Worm (Caenorhabditis elegans) whole organism, L3 larva: ENCODE results near the gene mdt-8.
"Not testable (repeated sequence)": the region's sequence is repeated elsewhere in the genome, so short reads cannot be mapped to it uniquely, and the experiment has no call there.

Experiments used
- R02D3.7 ChIP-seq: fragments of 150-350 bp; optimal IDR thresholded peaks from 2 replicates; lab custom pipeline; 2014; ENCODE audit warnings: missing biosample characterization, missing genetic modification characterization
- aly-2 ChIP-seq: fragments of 150-350 bp; optimal IDR thresholded peaks from 2 replicates; lab custom pipeline; 2014; ENCODE audit warnings: missing biosample characterization, missing genetic modification characterization
- ama-1 ChIP-seq: fragments of 150-350 bp; optimal IDR thresholded peaks from 2 replicates; lab custom pipeline; 2018
- ceh-16 ChIP-seq: sonication (generic microtip); optimal IDR thresholded peaks from 2 replicates; lab custom pipeline; 2017; ENCODE audit warnings: missing biosample characterization, missing genetic modification characterization
- ceh-28 ChIP-seq: fragments of 150-350 bp; optimal IDR thresholded peaks from 2 replicates; lab custom pipeline; 2014; ENCODE audit warnings: missing biosample characterization, missing genetic modification reagents, missing genetic modification characterization
- ceh-82 ChIP-seq: fragments of 150-350 bp; optimal IDR thresholded peaks from 2 replicates; lab custom pipeline; 2014; ENCODE audit warnings: missing biosample characterization, missing genetic modification characterization
- ceh-9 ChIP-seq: sonication (generic microtip); optimal IDR thresholded peaks from 2 replicates; lab custom pipeline; 2018; ENCODE audit warnings: missing biosample characterization, missing genetic modification characterization
- daf-12 ChIP-seq: fragments of 150-350 bp; optimal IDR thresholded peaks from 2 replicates; lab custom pipeline; 2014; ENCODE audit warnings: missing biosample characterization, missing genetic modification reagents, missing genetic modification characterization
- elt-1 ChIP-seq: fragments of 150-350 bp; optimal IDR thresholded peaks from 2 replicates; lab custom pipeline; 2014; ENCODE audit warnings: missing biosample characterization, missing genetic modification characterization
- elt-2 ChIP-seq: sonication (generic microtip); optimal IDR thresholded peaks from 2 replicates; lab custom pipeline; 2016; ENCODE audit warnings: missing genetic modification reagents, mild to moderate bottlenecking, missing genetic modification characterization, missing compliant biosample characterization
- elt-3 ChIP-seq, 3 experiments: fragments of 150-350 bp in 1 of 3; sonication (generic microtip) in 2 of 3; optimal IDR thresholded peaks; 2 replicates in 2 of 3; 4 replicates in 1 of 3; lab custom pipeline; 2014 to 2017; ENCODE audit warnings: missing biosample characterization in 3 of 3, missing genetic modification characterization in 3 of 3
- eor-1 ChIP-seq, 2 experiments: fragments of 150-350 bp; optimal IDR thresholded peaks; 2 replicates each; lab custom pipeline; 2014 to 2018; ENCODE audit warnings: missing biosample characterization in 2 of 2, missing genetic modification characterization in 2 of 2
- fkh-10 ChIP-seq: sonication (generic microtip); optimal IDR thresholded peaks from 2 replicates; lab custom pipeline; 2017; ENCODE audit warnings: missing biosample characterization, missing genetic modification reagents, missing genetic modification characterization
- fkh-2 ChIP-seq: fragments of 150-350 bp; optimal IDR thresholded peaks from 2 replicates; lab custom pipeline; 2014; ENCODE audit warnings: missing biosample characterization, missing genetic modification reagents, missing genetic modification characterization
- fos-1 ChIP-seq: fragments of 150-350 bp; optimal IDR thresholded peaks from 2 replicates; lab custom pipeline; 2014; ENCODE audit warnings: missing biosample characterization, missing genetic modification characterization
- hmg-11 ChIP-seq: sonication (generic microtip); optimal IDR thresholded peaks from 2 replicates; lab custom pipeline; 2016; ENCODE audit warnings: missing genetic modification characterization, missing compliant biosample characterization
- lin-15B ChIP-seq: fragments of 150-350 bp; optimal IDR thresholded peaks from 2 replicates; lab custom pipeline; 2014; ENCODE audit warnings: missing biosample characterization, missing genetic modification characterization
- lin-39 ChIP-seq: fragments of 150-350 bp; optimal IDR thresholded peaks from 2 replicates; lab custom pipeline; 2018; ENCODE audit warnings: missing biosample characterization, missing genetic modification reagents, missing genetic modification characterization
- lsy-12 ChIP-seq: sonication (generic microtip); optimal IDR thresholded peaks from 2 replicates; lab custom pipeline; 2016; ENCODE audit warnings: mild to moderate bottlenecking, missing genetic modification characterization, missing compliant biosample characterization
- mdl-1 ChIP-seq: fragments of 150-350 bp; optimal IDR thresholded peaks from 2 replicates; lab custom pipeline; 2014; ENCODE audit warnings: missing biosample characterization, missing genetic modification characterization
- nfya-1 ChIP-seq: sonication (generic microtip); optimal IDR thresholded peaks from 2 replicates; lab custom pipeline; 2017; ENCODE audit warnings: missing genetic modification characterization, mild to moderate bottlenecking, missing compliant biosample characterization, antibody characterized with exemption, moderate library complexity; ENCODE audit not compliant: insufficient read depth
- nhr-11 ChIP-seq: fragments of 150-350 bp; optimal IDR thresholded peaks from 2 replicates; lab custom pipeline; 2014; ENCODE audit warnings: missing biosample characterization, missing genetic modification characterization
- nhr-12 ChIP-seq: fragments of 150-350 bp; optimal IDR thresholded peaks from 2 replicates; lab custom pipeline; 2014; ENCODE audit warnings: missing biosample characterization, missing genetic modification characterization
- nhr-23 ChIP-seq: fragments of 150-350 bp; optimal IDR thresholded peaks from 2 replicates; lab custom pipeline; 2014; ENCODE audit warnings: missing biosample characterization, missing genetic modification reagents, missing genetic modification characterization
- nhr-237 ChIP-seq: fragments of 150-350 bp; optimal IDR thresholded peaks from 2 replicates; lab custom pipeline; 2014; ENCODE audit warnings: missing biosample characterization, missing genetic modification characterization
- nhr-25 ChIP-seq: sonication (generic microtip); optimal IDR thresholded peaks from 2 replicates; lab custom pipeline; 2017; ENCODE audit warnings: missing biosample characterization, missing genetic modification characterization
- nhr-67 ChIP-seq: fragments of 150-350 bp; optimal IDR thresholded peaks from 2 replicates; lab custom pipeline; 2014; ENCODE audit warnings: missing biosample characterization, missing genetic modification characterization
- nhr-76 ChIP-seq: fragments of 150-350 bp; sonication (generic microtip); optimal IDR thresholded peaks from 5 replicates; lab custom pipeline; 2014; ENCODE audit warnings: missing biosample characterization, missing genetic modification characterization
- nhr-77 ChIP-seq: fragments of 150-350 bp; optimal IDR thresholded peaks from 2 replicates; lab custom pipeline; 2014; ENCODE audit warnings: missing biosample characterization, missing genetic modification characterization
- pha-4 ChIP-seq: fragments of 150-350 bp; optimal IDR thresholded peaks from 2 replicates; lab custom pipeline; 2014; ENCODE audit warnings: missing biosample characterization, missing genetic modification reagents, missing genetic modification characterization
- pqm-1 ChIP-seq: fragments of 150-350 bp; optimal IDR thresholded peaks from 2 replicates; lab custom pipeline; 2017; ENCODE audit warnings: missing biosample characterization, missing genetic modification characterization, inconsistent platforms
- sea-2 ChIP-seq: fragments of 150-350 bp; sonication (generic microtip); optimal IDR thresholded peaks from 4 replicates; lab custom pipeline; 2014; ENCODE audit warnings: missing biosample characterization, missing genetic modification reagents, missing genetic modification characterization
- skn-1 ChIP-seq: fragments of 150-350 bp; optimal IDR thresholded peaks from 2 replicates; lab custom pipeline; 2014; ENCODE audit warnings: missing biosample characterization, missing genetic modification characterization
- snpc-4 ChIP-seq: fragments of 150-350 bp; optimal IDR thresholded peaks from 2 replicates; lab custom pipeline; 2014; ENCODE audit warnings: missing biosample characterization, missing genetic modification characterization
- tbx-2 ChIP-seq: sonication (generic microtip); optimal IDR thresholded peaks from 2 replicates; lab custom pipeline; 2016; ENCODE audit warnings: mild to moderate bottlenecking, missing genetic modification characterization, missing compliant biosample characterization
- unc-39 ChIP-seq: sonication (generic microtip); optimal IDR thresholded peaks from 4 replicates; lab custom pipeline; 2017; ENCODE audit warnings: missing biosample characterization, missing genetic modification characterization
- unc-62 ChIP-seq: fragments of 150-350 bp; sonication (generic microtip); optimal IDR thresholded peaks from 4 replicates; lab custom pipeline; 2014; ENCODE audit warnings: missing biosample characterization, missing genetic modification reagents, missing genetic modification characterization
- zag-1 ChIP-seq: fragments of 150-350 bp; optimal IDR thresholded peaks from 2 replicates; lab custom pipeline; 2014; ENCODE audit warnings: missing biosample characterization, missing genetic modification characterization
- ztf-11 ChIP-seq: fragments of 150-350 bp; optimal IDR thresholded peaks from 2 replicates; lab custom pipeline; 2014; ENCODE audit warnings: missing biosample characterization, missing genetic modification characterization
- ztf-4 ChIP-seq: fragments of 150-350 bp; optimal IDR thresholded peaks from 2 replicates; lab custom pipeline; 2014; ENCODE audit warnings: missing biosample characterization, missing genetic modification characterization

mdt-8 gene

DNA sequence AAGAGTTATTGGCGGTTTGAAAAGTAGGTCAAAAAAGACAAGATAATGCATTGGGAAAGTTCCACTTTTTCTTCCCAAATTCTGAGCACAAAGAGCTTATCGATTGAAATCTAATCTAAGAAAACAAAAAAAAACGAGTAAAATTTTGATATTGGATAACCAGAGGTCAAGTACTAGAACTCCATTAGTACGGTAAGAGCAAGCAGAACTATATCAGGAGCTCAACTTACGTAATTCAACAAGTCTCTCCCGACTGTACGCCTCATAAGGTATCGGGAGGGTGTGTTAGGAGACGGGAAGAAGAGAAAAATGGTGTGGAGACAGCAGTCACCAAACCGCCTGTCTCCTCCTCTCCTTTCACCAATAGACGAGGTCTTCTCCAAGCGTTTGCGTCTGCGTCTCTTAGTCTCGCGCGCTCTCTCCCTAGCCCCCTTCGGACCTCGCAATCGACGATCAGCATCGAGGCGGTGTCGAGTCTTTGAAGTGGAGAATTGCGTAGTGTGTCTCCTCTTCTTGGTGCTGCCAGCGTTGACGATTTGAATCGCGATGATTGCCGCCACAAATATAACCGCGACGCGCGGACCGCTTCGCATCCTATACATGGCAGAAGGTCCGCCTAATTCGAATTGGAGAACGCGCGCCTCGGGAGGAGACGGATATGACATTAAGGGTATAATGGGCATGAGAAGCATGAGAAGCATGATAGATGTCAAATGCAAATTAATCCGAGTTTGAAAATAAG is 33.5 kb upstream of the mdt-8 start, which contains the start of gene F54D5.5:
Gene F54D5.5, minus strand, starts transcription at position 51 of the 742 bp plus-strand sequence.
- TF ChIP-seq ztf-11 (tag; lab: Kevin White, UChicago) (no peak), lin-15B (tag; lab: Kevin White, UChicago) (peak; percentile 49), ztf-4 (tag; lab: Kevin White, UChicago) (no peak)

DNA sequence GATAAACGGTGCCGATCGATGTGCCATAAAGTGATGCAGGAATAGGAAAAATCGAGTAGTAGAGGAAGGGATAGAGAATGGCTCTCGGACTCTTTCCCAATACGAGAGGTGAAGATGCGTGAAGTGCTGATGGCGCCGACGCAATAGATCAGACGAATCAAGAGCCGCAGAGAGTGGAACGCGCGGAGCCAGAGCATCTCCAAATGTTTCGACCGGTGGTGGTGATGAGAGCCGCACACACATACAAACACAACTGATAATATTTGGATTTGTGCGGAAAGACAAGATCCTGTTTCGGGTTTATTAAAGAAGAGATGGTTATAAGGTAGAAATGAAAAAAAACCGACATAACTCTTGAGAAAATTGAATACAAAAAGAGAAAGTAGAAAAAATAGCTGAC is 30.5 kb upstream of the mdt-8 start, which contains the start of gene F54D5.15:
Gene F54D5.15, minus strand, starts transcription at position 101 of the 400 bp plus-strand sequence.
- no peak for TF ChIP-seq lin-15B (tag; lab: Kevin White, UChicago)
- TF ChIP-seq ceh-82 (tag; lab: Kevin White, UChicago): no peak
- TF ChIP-seq ceh-28 (tag; lab: Kevin White, UChicago): no peak
- TF ChIP-seq ceh-9: no peak
- no peak for TF ChIP-seq hmg-11 (tag; lab: Kevin White, UChicago)
- no peak for TF ChIP-seq snpc-4 (tag; lab: Kevin White, UChicago)
- no peak for TF ChIP-seq nhr-237 (tag; lab: Kevin White, UChicago)
- TF ChIP-seq fkh-2 (tag; lab: Kevin White, UChicago): no peak
- no peak for TF ChIP-seq nhr-23 (tag; lab: Kevin White, UChicago)
- TF ChIP-seq skn-1: no peak
- no peak for TF ChIP-seq nhr-76 (tag; lab: Kevin White, UChicago)
- TF ChIP-seq unc-39 (tag; lab: Kevin White, UChicago): no peak
- no peak for TF ChIP-seq lsy-12 (tag; lab: Kevin White, UChicago)
- TF ChIP-seq nhr-67 (tag; lab: Kevin White, UChicago): no peak
- TF ChIP-seq zag-1 (tag; lab: Kevin White, UChicago): no peak
- TF ChIP-seq tbx-2: no peak
- no peak for TF ChIP-seq nhr-77 (tag; lab: Kevin White, UChicago)
- no peak for TF ChIP-seq daf-12 (tag; lab: Kevin White, UChicago)
- TF ChIP-seq pha-4 (tag; lab: Kevin White, UChicago): no peak

DNA sequence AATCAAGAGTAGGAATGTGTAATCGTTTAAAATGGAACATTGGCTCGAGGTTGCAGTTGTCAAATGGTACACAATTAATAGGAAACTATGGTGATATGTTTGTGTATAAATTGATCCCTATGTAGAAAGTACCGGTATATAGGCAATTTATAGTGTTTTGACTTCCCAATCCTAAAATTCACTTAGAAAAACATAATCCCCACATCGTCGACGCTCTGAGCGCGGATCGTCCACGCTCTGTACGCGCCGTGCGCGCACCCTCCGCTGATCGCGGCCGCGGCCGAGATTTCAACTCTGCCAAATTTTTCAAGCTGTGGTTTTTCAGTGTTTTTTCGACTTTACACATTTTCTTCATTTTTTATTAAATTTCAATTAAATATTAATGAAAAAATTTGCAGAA is 22.7 kb upstream of the mdt-8 start, which contains the start of gene F54D5.17:
Gene F54D5.17, plus strand, starts transcription at position 301 of the 400 bp plus-strand sequence.
- TF ChIP-seq ceh-28 (tag; lab: Kevin White, UChicago) (no peak), ama-1 (no peak), ceh-16 (tag; lab: Kevin White, UChicago) (no peak), tbx-2 (no peak), nhr-11 (tag; lab: Kevin White, UChicago) (no peak), nhr-12 (tag; lab: Kevin White, UChicago) (no peak), unc-62 (GFP tag; lab: Kevin White, UChicago) (no peak), pha-4 (tag; lab: Kevin White, UChicago) (no peak)
- TF ChIP-seq, all 47 proteins: peak for 0

DNA sequence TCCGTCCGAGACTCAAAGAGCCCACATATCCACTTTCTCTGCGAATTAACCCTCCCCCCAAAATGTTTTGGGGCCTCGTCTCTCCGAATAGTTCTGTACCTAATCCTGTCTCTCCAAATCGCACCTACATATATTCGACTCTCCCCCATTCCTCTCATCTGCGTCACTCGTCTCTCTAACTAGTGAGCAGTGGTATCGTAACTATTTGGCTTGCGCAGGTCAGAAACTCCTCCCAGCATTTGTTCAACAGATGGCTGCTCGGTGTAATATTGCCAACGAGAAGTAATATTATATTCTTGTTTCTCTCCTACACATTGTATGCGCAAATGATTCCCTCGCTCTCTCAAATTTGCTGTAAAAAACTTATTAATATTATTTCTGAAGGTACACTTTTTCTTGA is 22.0 kb upstream of the mdt-8 start, which contains the start of gene F54D5.24:
Gene F54D5.24, plus strand, starts transcription at position 316 of the 400 bp plus-strand sequence.
- TF ChIP-seq pha-4 (tag; lab: Kevin White, UChicago) (peak; percentile 10), unc-62 (GFP tag; lab: Kevin White, UChicago) (no peak)
- TF ChIP-seq, all 47 proteins: peak for 1

DNA sequence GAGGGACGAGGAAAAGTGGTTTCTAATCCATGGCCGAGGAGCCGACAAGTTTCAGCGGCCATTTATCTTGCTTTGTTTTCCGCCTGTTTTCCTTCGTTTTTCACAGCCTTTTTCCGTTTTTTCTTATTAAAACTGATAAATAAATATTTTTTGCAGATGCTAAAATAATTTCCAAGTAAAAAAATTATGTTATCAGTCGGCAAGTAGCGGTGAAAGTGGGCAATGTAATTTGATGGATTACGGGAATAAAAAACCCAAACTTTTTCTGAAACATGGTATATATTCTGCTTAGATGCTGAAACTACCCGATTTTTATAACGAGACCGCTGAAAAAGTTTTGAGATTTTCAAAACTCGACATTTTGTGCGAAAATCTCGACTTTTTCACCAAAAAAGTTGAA is 18.4 kb upstream of the mdt-8 start, which contains the start of gene dhgd-1:
Gene dhgd-1, minus strand, starts transcription at position 101 of the 400 bp plus-strand sequence.
- TF ChIP-seq ztf-4 (tag; lab: Kevin White, UChicago); R02D3.7; elt-3 (tag; optimal IDR thresholded peaks at IDR 0.05; lab: Kevin White, UChicago): not testable (repeated sequence)
- TF ChIP-seq, all 47 proteins: peak for 0; not testable (repeated sequence) for 47

DNA sequence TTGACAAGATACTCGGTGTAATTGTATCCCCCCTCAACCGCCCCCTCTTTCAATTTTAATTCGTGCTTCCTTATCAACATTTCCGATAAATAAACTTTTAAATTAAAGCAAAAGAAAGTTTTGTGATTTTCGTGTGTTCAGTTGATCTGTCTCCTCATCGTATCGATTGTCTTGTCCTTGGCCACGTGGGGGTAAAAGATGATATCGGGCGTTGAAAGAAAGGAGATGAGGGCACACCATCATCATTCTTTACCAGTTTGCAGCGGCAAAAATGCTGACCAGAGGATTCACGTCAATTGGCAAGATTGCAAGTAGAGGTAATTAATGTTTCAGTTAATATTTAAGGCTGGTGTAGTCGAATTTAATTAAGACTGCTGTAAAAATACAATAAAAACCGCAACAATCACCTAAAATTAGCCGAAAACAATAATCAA is 13.7 kb upstream of the mdt-8 start, which contains the start of gene F54D5.7:
Gene F54D5.7, plus strand, starts transcription at position 264 of the 434 bp plus-strand sequence.
- TF ChIP-seq fkh-10 (GFP tag; lab: Kevin White, UChicago) (no peak), aly-2 (no peak), nfya-1 (tag; lab: Kevin White, UChicago) (peak; percentile 67), unc-39 (tag; lab: Kevin White, UChicago) (no peak), R02D3.7 (no peak), elt-1 (peak; percentile 1), pqm-1 (tag; lab: Kevin White, UChicago) (no peak), eor-1 (tag; optimal IDR thresholded peaks at IDR 0.05; lab: Kevin White, UChicago) (no peak), sea-2 (GFP tag; lab: Kevin White, UChicago) (no peak), ceh-28 (tag; lab: Kevin White, UChicago) (peak; percentile 16), lsy-12 (tag; lab: Kevin White, UChicago) (peak; percentile 54), ceh-9 (no peak), nhr-12 (tag; lab: Kevin White, UChicago) (no peak), nhr-77 (tag; lab: Kevin White, UChicago) (no peak), mdl-1 (tag; lab: Kevin White, UChicago) (peak; percentile 32), elt-2 (tag; lab: Kevin White, UChicago) (peak; percentile 70), pha-4 (tag; lab: Kevin White, UChicago) (peak; percentile 52), lin-39 (tag; lab: Kevin White, UChicago) (peak; percentile 21), nhr-25 (peak; percentile 96), fos-1 (tag; lab: Kevin White, UChicago) (peak; percentile 66), ztf-4 (tag; lab: Kevin White, UChicago) (peak; percentile 92), ceh-16 (tag; lab: Kevin White, UChicago) (peak; percentile 75)
